Worm (Caenorhabditis elegans) whole organism, L2 larva: ENCODE data around the gene C05C10.5.

Source experiments
- ama-1 ChIP-seq: fragments of 150-350 bp; optimal IDR thresholded peaks from 2 replicates; lab custom pipeline; 2018; ENCODE audit warnings: inconsistent platforms
- dmd-4 ChIP-seq: sonication (generic microtip); optimal IDR thresholded peaks from 2 replicates; lab custom pipeline; 2017; ENCODE audit warnings: missing biosample characterization, missing genetic modification characterization
- lin-13 ChIP-seq: fragments of 150-350 bp; optimal IDR thresholded peaks from 2 replicates; lab custom pipeline; 2014; ENCODE audit warnings: missing biosample characterization, missing genetic modification reagents, missing genetic modification characterization
- lin-39 ChIP-seq: fragments of 150-350 bp; optimal IDR thresholded peaks from 2 replicates; lab custom pipeline; 2014; ENCODE audit warnings: missing biosample characterization, missing genetic modification reagents, missing genetic modification characterization
- nhr-10 ChIP-seq: sonication (generic microtip); optimal IDR thresholded peaks from 2 replicates; lab custom pipeline; 2017; ENCODE audit warnings: missing biosample characterization, missing genetic modification characterization
- nhr-11 ChIP-seq: fragments of 150-350 bp; optimal IDR thresholded peaks from 2 replicates; lab custom pipeline; 2014; ENCODE audit warnings: missing biosample characterization, missing genetic modification characterization
- ztf-11 ChIP-seq: sonication (generic microtip); optimal IDR thresholded peaks from 2 replicates; lab custom pipeline; 2017; ENCODE audit warnings: missing biosample characterization, missing genetic modification characterization

- TF ChIP-seq ama-1 (lab: Kevin White, UChicago) (no peak), lin-13 (no peak), nhr-10 (tag; lab: Kevin White, UChicago) (no peak), nhr-11 (tag; lab: Kevin White, UChicago) (no peak), dmd-4 (tag; lab: Kevin White, UChicago) (no peak), lin-39 (no peak), ztf-11 (tag; lab: Kevin White, UChicago) (no peak)
Measured at ce11 chrII:9956116-9956515, 17.3 kb downstream of the C05C10.5 start.
